Worm (Caenorhabditis elegans): Measurements from ENCODE around the gene ZK470.4.

The ZK470.4 gene

DNA sequence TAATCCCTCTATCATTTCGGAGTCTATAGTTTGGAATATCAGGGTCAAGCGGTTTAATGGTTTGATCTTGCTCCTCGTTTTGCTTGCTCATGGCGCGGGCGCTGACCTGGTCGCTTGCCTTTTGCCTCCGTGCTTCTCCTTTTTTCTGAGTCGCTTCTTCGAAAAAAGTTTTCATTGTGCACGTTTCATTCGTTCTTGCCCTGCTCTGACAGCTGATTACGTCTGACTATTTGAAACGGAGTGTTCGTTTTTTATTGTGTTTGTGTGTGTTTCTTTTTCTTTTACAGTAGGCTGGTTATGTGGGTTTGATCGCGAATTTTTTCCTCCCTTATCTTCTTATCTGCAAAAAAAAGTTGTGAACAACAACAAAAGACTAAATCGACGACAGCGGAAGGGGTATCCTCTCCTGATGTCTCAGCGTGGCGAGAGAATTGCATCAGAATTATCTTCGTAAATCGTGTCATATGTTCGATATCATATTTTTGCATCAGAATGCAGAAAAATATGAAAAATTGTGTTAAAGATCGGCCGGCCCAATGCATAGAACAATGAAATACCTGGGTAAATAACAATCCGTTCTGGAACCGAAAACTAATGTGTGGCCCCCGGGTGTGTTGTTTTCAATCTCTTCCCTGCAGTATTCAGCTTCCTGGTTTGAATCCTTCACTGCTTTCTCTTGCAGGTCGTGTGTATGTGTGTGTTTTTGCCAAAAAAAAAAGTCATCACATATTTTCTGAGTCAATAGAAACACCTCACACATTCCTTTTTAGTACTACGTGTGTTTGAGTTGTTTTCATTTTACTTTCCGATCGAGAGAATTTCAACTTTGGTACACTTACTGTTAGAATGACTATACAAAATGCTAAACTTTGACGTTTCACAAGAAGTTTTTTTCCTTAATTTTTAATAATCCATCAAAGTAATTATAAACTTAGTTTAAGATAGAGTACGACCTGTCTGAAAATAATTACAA is at the start of gene ZK470.4:
TSS of gene ZK470.4 (minus strand) at position 175 of the 973 bp plus-strand sequence.
- TF ChIP-seq blmp-1 (tag; optimal IDR thresholded peaks at IDR 0.05): no peak
- no peak for TF ChIP-seq ceh-39 (tag; optimal IDR thresholded peaks at IDR 0.05)
- TF ChIP-seq ham-2 (GFP tag; optimal IDR thresholded peaks at IDR 0.05): no peak
- TF ChIP-seq sptf-1 (tag; optimal IDR thresholded peaks at IDR 0.05): no peak
- no peak for TF ChIP-seq sem-2 (GFP tag; optimal IDR thresholded peaks at IDR 0.05)
- TF ChIP-seq mep-1 (tag; optimal IDR thresholded peaks at IDR 0.05): no peak
- no peak for TF ChIP-seq nhr-12 (tag; optimal IDR thresholded peaks at IDR 0.05)
- no peak for TF ChIP-seq snpc-4 (tag; optimal IDR thresholded peaks at IDR 0.05)
- no peak for TF ChIP-seq unc-62 (GFP tag; optimal IDR thresholded peaks at IDR 0.05)
- no peak for TF ChIP-seq lin-32 (GFP tag; optimal IDR thresholded peaks at IDR 0.05)

DNA sequence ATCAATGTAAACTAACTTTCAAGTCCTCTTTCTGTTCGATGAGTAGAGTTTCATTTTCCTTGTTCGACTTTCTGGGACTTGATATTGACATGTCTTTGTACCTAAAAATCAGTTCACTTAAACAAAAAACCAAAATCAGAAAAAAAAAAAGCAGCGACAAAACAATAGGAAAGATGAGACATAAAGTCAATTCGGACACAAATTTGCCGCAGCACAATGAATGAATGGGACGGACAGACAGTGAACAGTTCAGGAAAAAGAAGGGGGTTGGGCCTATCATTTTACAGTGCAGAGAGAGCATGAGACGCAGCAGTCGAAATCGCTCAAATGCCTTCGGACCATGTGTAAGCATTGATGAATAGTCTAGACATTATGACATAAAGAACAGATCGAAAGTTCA is 47.1 kb upstream of the ZK470.4 start, which contains the start of gene mrp-6:
TSS of gene mrp-6 (minus strand) at position 101 of the 400 bp plus-strand sequence.
- TF ChIP-seq lin-32 (GFP tag; optimal IDR thresholded peaks at IDR 0.05) (no peak), drap-1 (GFP tag; optimal IDR thresholded peaks at IDR 0.05) (no peak), ceh-39 (tag; optimal IDR thresholded peaks at IDR 0.05) (no peak), unc-120 (tag; optimal IDR thresholded peaks at IDR 0.05; ENCODE audit: poor library complexity, severe bottlenecking) (no peak), unc-62 (GFP tag; optimal IDR thresholded peaks at IDR 0.05) (no peak)

DNA sequence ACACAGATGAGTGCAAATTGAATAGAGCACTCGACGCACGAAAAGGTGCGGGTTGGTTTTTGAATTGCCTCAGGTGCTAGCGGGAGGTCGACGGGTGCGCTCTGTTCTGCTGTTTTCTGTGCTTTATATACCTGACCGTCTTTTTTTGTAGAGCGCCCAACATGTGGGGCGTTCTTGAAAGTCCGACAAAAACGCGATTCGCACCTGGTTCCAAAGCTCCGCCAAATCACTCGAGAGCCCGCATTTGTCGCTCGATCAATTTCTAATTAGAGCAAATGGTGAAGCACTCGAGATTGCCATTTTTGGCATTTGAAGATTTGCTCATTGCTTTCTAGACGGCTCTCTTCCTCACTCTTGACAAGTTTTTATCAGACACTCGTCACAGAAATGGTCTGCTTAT is 37.8 kb upstream of the ZK470.4 start, which contains the start of gene ZK470.6:
TSS of gene ZK470.6 (minus strand) at position 101 of the 400 bp plus-strand sequence.
- no peak for TF ChIP-seq mab-5 (tag; optimal IDR thresholded peaks at IDR 0.05)
- no peak for TF ChIP-seq M03D4.4 (tag; optimal IDR thresholded peaks at IDR 0.05)
- TF ChIP-seq nhr-76 (tag; optimal IDR thresholded peaks at IDR 0.05): no peak
- no peak for TF ChIP-seq ztf-11 (tag; optimal IDR thresholded peaks at IDR 0.05)
- no peak for TF ChIP-seq ceh-83 (GFP tag; optimal IDR thresholded peaks at IDR 0.05)

DNA sequence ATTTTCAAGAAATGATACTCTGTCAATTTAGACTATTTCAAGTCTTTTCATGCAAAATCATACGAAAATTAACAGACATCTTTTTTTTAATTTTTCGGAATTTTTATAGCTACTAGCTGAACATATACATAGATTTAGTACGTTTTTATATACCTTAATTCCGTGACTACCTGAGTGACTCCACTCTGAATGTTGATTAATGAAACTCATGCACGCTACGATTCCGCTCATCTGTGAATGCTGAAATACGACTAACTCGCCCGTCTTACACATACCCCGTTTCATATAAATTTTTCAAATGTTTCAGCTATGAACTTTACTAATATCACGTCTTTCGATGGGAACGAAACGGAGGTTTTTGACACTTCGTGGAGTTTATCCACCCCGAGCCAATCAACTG is 27.6 kb upstream of the ZK470.4 start, which contains the start of gene ZK470.14:
TSS of gene ZK470.14 (plus strand) at position 301 of the 400 bp plus-strand sequence.
- no peak for TF ChIP-seq elt-1 (tag; optimal IDR thresholded peaks at IDR 0.05; ENCODE audit: borderline replicate concordance, insufficient read depth)
- TF ChIP-seq unc-39 (tag; optimal IDR thresholded peaks at IDR 0.05): no peak
- no peak for TF ChIP-seq unc-120 (tag; optimal IDR thresholded peaks at IDR 0.05; ENCODE audit: poor library complexity, severe bottlenecking)
- TF ChIP-seq hlh-1 (tag; optimal IDR thresholded peaks at IDR 0.05): no peak
- TF ChIP-seq tbx-8 (GFP tag; optimal IDR thresholded peaks at IDR 0.05): no peak
- no peak for TF ChIP-seq sem-2 (GFP tag; optimal IDR thresholded peaks at IDR 0.05)
- TF ChIP-seq lin-32 (GFP tag; optimal IDR thresholded peaks at IDR 0.05): no peak
- TF ChIP-seq mab-5 (tag; optimal IDR thresholded peaks at IDR 0.05): no peak
- no peak for TF ChIP-seq nhr-12 (tag; optimal IDR thresholded peaks at IDR 0.05)
- no peak for TF ChIP-seq sptf-1 (tag; optimal IDR thresholded peaks at IDR 0.05)
- TF ChIP-seq nhr-2 (tag; optimal IDR thresholded peaks at IDR 0.05): no peak
- no peak for TF ChIP-seq M03D4.4 (tag; optimal IDR thresholded peaks at IDR 0.05)
- TF ChIP-seq blmp-1 (tag; optimal IDR thresholded peaks at IDR 0.05): no peak
- TF ChIP-seq ceh-83 (GFP tag; optimal IDR thresholded peaks at IDR 0.05): no peak
- no peak for TF ChIP-seq lin-13 (tag; optimal IDR thresholded peaks at IDR 0.05)
- no peak for TF ChIP-seq mls-2 (tag; optimal IDR thresholded peaks at IDR 0.05)
- no peak for TF ChIP-seq nhr-76 (tag; optimal IDR thresholded peaks at IDR 0.05)
- TF ChIP-seq cnd-1 (tag; optimal IDR thresholded peaks at IDR 0.05): no peak

DNA sequence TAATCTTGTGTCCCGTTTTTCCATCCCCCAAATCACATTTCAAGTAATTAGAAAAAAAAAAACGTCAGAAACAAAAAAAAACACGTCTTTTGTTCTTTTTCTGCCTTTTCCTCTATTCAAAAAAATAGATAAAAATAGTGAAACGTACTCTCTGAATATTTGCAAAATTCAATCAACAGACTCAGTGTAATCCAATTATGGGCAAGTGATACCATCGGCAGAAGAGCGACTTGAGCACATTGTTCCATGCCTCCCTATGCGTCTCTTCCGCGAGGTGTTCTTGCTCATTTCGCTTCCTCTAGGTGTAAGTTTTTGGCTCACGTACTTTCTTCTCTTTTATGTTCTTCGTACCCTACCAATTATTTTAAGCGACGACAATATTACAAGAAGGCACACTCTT is 23.8 kb upstream of the ZK470.4 start, which contains the start of gene ZK470.1:
TSS of gene ZK470.1 (plus strand) at position 301 of the 400 bp plus-strand sequence.
- TF ChIP-seq ces-1 (GFP tag; optimal IDR thresholded peaks at IDR 0.05): peak; percentile 47
- no peak for TF ChIP-seq unc-39 (tag; optimal IDR thresholded peaks at IDR 0.05)
- TF ChIP-seq lin-32 (GFP tag; optimal IDR thresholded peaks at IDR 0.05): no peak

DNA sequence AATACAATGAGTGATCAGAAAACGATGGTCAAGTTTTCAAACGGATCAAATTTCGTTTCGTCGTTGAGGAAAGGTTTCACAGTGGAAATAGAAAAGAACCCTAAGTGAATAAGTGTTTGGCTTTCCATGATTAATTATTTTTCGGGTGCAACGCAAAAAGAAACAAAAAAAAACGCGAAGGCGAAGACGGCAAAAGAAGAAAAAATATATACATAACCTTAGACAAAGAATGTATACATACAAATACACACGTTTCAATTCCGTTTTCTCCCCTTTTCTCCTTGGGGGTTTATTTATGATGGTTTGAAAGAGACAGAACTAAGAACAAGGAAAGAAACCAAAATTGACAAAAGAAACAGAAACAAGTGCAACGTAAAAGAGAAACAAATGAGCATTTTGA is 22.4 kb upstream of the ZK470.4 start:
- TF ChIP-seq ceh-39 (tag; optimal IDR thresholded peaks at IDR 0.05) (no peak), flh-1 (GFP tag; optimal IDR thresholded peaks at IDR 0.05) (no peak), M03D4.4 (tag; optimal IDR thresholded peaks at IDR 0.05) (no peak), ceh-43 (GFP tag; optimal IDR thresholded peaks at IDR 0.05) (no peak), tbx-8 (GFP tag; optimal IDR thresholded peaks at IDR 0.05) (no peak), ces-1 (GFP tag; optimal IDR thresholded peaks at IDR 0.05) (no peak), drap-1 (GFP tag; optimal IDR thresholded peaks at IDR 0.05) (no peak), nhr-12 (tag; optimal IDR thresholded peaks at IDR 0.05) (no peak)

Measured in whole organism, mixed stage, embryonic.